Fruit fly (Drosophila melanogaster) whole organism, embryonic: Measurements from ENCODE around the gene Sf3a2.

ENCODE experiments used
- CG10321 ChIP-seq: fragments of 200-800 bp; sonication (Bioruptor generic); IDR thresholded peaks from 2 replicates; pipeline ENCODE4 v1.3.6; 2022; ENCODE audit warnings: missing biosample characterization, missing genetic modification characterization
- CG12219 ChIP-seq: fragments of 200-800 bp; sonication (Bioruptor generic); optimal IDR thresholded peaks from 3 replicates; lab custom pipeline; 2018; ENCODE audit warnings: missing biosample characterization, mild to moderate bottlenecking, missing genetic modification characterization
- CG12391 ChIP-seq: fragments of 200-800 bp; sonication (Bioruptor generic); optimal IDR thresholded peaks from 3 replicates; lab custom pipeline; 2018; ENCODE audit warnings: missing biosample characterization, mild to moderate bottlenecking, missing genetic modification characterization, moderate library complexity
- CG12659 ChIP-seq: fragments of 200-800 bp; sonication (Bioruptor generic); optimal IDR thresholded peaks from 3 replicates; lab custom pipeline; 2017; ENCODE audit warnings: mild to moderate bottlenecking, missing biosample characterization, missing genetic modification reagents, missing genetic modification characterization
- CG13775 ChIP-seq: fragments of 200-800 bp; sonication (Bioruptor generic); optimal IDR thresholded peaks from 3 replicates; lab custom pipeline; 2017; ENCODE audit warnings: missing biosample characterization, mild to moderate bottlenecking, missing genetic modification characterization
- CG14965 ChIP-seq: fragments of 200-800 bp; sonication (Bioruptor generic); optimal IDR thresholded peaks from 2 replicates; lab custom pipeline; 2016; ENCODE audit warnings: missing biosample characterization, missing genetic modification characterization, borderline replicate concordance
- CG15011 ChIP-seq: fragments of 200-800 bp; sonication (Bioruptor generic); optimal IDR thresholded peaks from 3 replicates; lab custom pipeline; 2018; ENCODE audit warnings: missing biosample characterization, mild to moderate bottlenecking, missing genetic modification characterization
- CG15269 ChIP-seq: fragments of 200-800 bp; sonication (Bioruptor generic); optimal IDR thresholded peaks from 2 replicates; lab custom pipeline; 2018; ENCODE audit warnings: missing biosample characterization, mild to moderate bottlenecking, missing genetic modification characterization, moderate library complexity
- CG15601 ChIP-seq: fragments of 200-800 bp; sonication (Bioruptor generic); optimal IDR thresholded peaks from 3 replicates; lab custom pipeline; 2019; ENCODE audit warnings: missing biosample characterization, mild to moderate bottlenecking, missing genetic modification characterization, moderate library complexity
- CG18011 ChIP-seq: fragments of 200-800 bp; sonication (Bioruptor generic); optimal IDR thresholded peaks from 2 replicates; lab custom pipeline; 2017; ENCODE audit warnings: missing biosample characterization, missing genetic modification characterization, mild to moderate bottlenecking, moderate library complexity, missing genotype
- CG2116 ChIP-seq: fragments of 200-800 bp; sonication (Bioruptor generic); optimal IDR thresholded peaks from 3 replicates; lab custom pipeline; 2018; ENCODE audit warnings: missing biosample characterization, mild to moderate bottlenecking, missing genetic modification characterization
- CG2678 ChIP-seq: fragments of 200-800 bp; sonication (Bioruptor generic); optimal IDR thresholded peaks from 3 replicates; lab custom pipeline; 2019; ENCODE audit warnings: missing biosample characterization, mild to moderate bottlenecking, missing genetic modification characterization, moderate library complexity
- CG32767 ChIP-seq: fragments of 200-800 bp; sonication (Bioruptor generic); IDR thresholded peaks from 2 replicates; pipeline ENCODE4 v1.3.6; 2022; ENCODE audit warnings: missing biosample characterization, missing genetic modification characterization
- CG3847 ChIP-seq: fragments of 200-800 bp; sonication (Bioruptor generic); IDR thresholded peaks from 2 replicates; pipeline ENCODE4 v1.3.6; 2022; ENCODE audit warnings: missing biosample characterization, missing genetic modification characterization
- CG4730 ChIP-seq: fragments of 200-800 bp; sonication (Bioruptor generic); IDR thresholded peaks from 2 replicates; pipeline ENCODE4 v1.3.6; 2022; ENCODE audit warnings: missing biosample characterization, missing genetic modification characterization
- CG6689 ChIP-seq: fragments of 200-800 bp; sonication (Bioruptor generic); IDR thresholded peaks from 2 replicates; pipeline ENCODE4 v1.3.6; 2022; ENCODE audit warnings: missing biosample characterization, missing genetic modification characterization
- CG7987 ChIP-seq: fragments of 200-800 bp; sonication (Bioruptor generic); optimal IDR thresholded peaks from 2 replicates; lab custom pipeline; 2018; ENCODE audit warnings: missing biosample characterization, mild to moderate bottlenecking, missing genetic modification characterization, moderate library complexity
- CkIIα-i1 ChIP-seq: fragments of 200-800 bp; sonication (Bioruptor generic); IDR thresholded peaks from 2 replicates; pipeline ENCODE4 v1.3.6; 2022; ENCODE audit warnings: missing biosample characterization, missing genetic modification characterization
- D ChIP-seq, 2 experiments: fragments of 200-800 bp in 1 of 2; fragments of >200 bp in 1 of 2; sonication (Bioruptor generic) in 1 of 2; optimal IDR thresholded peaks; 2 replicates in 1 of 2; 3 replicates in 1 of 2; lab custom pipeline; 2017; ENCODE audit warnings: mild to moderate bottlenecking in 1 of 2, missing biosample characterization in 1 of 2, missing genetic modification characterization in 1 of 2, missing genetic modification reagents in 1 of 2
- Dad ChIP-seq: fragments of 200-800 bp; sonication (Bioruptor generic); optimal IDR thresholded peaks from 3 replicates; lab custom pipeline; 2016; ENCODE audit warnings: missing biosample characterization, missing genetic modification characterization
- Deaf1 ChIP-seq: fragments of 200-800 bp; optimal IDR thresholded peaks from 3 replicates; lab custom pipeline; 2019; ENCODE audit warnings: missing biosample characterization, mild to moderate bottlenecking, missing genetic modification characterization, moderate library complexity
- Elba2 ChIP-seq: fragments of 200-800 bp; sonication (Bioruptor generic); optimal IDR thresholded peaks from 3 replicates; lab custom pipeline; 2016; ENCODE audit warnings: missing biosample characterization, missing genetic modification characterization
- Ets65A ChIP-seq: fragments of 200-800 bp; sonication (Bioruptor generic); peaks from one replicate; lab custom pipeline; 2016; ENCODE audit warnings: missing biosample characterization, missing genetic modification characterization
- Fer3 ChIP-seq: fragments of 200-800 bp; sonication (Bioruptor generic); optimal IDR thresholded peaks from 2 replicates; lab custom pipeline; 2018; ENCODE audit warnings: missing biosample characterization, mild to moderate bottlenecking, missing genetic modification characterization, moderate library complexity
- Hmx ChIP-seq: fragments of 200-800 bp; sonication (Bioruptor generic); optimal IDR thresholded peaks from 2 replicates; lab custom pipeline; 2016; ENCODE audit warnings: missing biosample characterization, missing genetic modification characterization
- Hsf ChIP-seq: fragments of 200-800 bp; sonication (Bioruptor generic); optimal IDR thresholded peaks from 3 replicates; lab custom pipeline; 2016; ENCODE audit warnings: missing biosample characterization, missing genetic modification characterization
- Six4 ChIP-seq: fragments of 200-800 bp; sonication (Bioruptor generic); optimal IDR thresholded peaks from 2 replicates; lab custom pipeline; 2016; ENCODE audit warnings: missing biosample characterization, missing genetic modification characterization
- Trl ChIP-seq, 3 experiments: fragments of >200 bp in 2 of 3; fragments of 200-800 bp in 1 of 3; sonication (Bioruptor generic) in 1 of 3; optimal IDR thresholded peaks; 2 replicates in 1 of 3; 3 replicates in 2 of 3; lab custom pipeline; 2016 to 2017; ENCODE audit warnings: missing biosample characterization in 1 of 3, missing genetic modification characterization in 1 of 3
- Usf ChIP-seq: fragments of 200-800 bp; sonication (Bioruptor generic); optimal IDR thresholded peaks from 2 replicates; lab custom pipeline; 2017; ENCODE audit warnings: missing genotype, missing biosample characterization, missing genetic modification characterization
- ac ChIP-seq: fragments of 200-800 bp; sonication (Bioruptor generic); optimal IDR thresholded peaks from 3 replicates; lab custom pipeline; 2017; ENCODE audit warnings: missing biosample characterization, mild to moderate bottlenecking, missing genetic modification characterization
- br ChIP-seq: fragments of >200 bp; optimal IDR thresholded peaks from 2 replicates; lab custom pipeline; 2017
- cas ChIP-seq: fragments of 200-800 bp; sonication (Bioruptor generic); IDR thresholded peaks from 2 replicates; pipeline ENCODE4 v1.3.6; 2022; ENCODE audit warnings: missing biosample characterization, missing genetic modification characterization
- croc ChIP-seq: fragments of 200-800 bp; sonication (Bioruptor generic); conservative IDR thresholded peaks from 3 replicates; pipeline ENCODE4 v1.3.6; 2022; ENCODE audit warnings: missing biosample characterization, missing genetic modification characterization
- dmrt99B ChIP-seq: fragments of 200-800 bp; sonication (Bioruptor generic); optimal IDR thresholded peaks from 2 replicates; lab custom pipeline; 2018; ENCODE audit warnings: missing biosample characterization, mild to moderate bottlenecking, missing genetic modification characterization, moderate library complexity
- dysf ChIP-seq: fragments of 200-800 bp; sonication (Bioruptor generic); IDR thresholded peaks from 3 replicates; pipeline ENCODE4 v1.3.6; 2022; ENCODE audit warnings: missing biosample characterization, missing genetic modification characterization
- esg ChIP-seq: fragments of 200-800 bp; sonication (Bioruptor generic); conservative IDR thresholded peaks from 2 replicates; pipeline ENCODE4 v1.3.6; 2022; ENCODE audit warnings: missing biosample characterization, missing genetic modification characterization
- eve ChIP-seq, 2 experiments: fragments of >200 bp; optimal IDR thresholded peaks; 2 replicates each; lab custom pipeline; 2017; ENCODE audit warnings: missing biosample characterization in 2 of 2, missing genetic modification characterization in 2 of 2
- ewg ChIP-seq: fragments of 200-800 bp; sonication (Bioruptor generic); optimal IDR thresholded peaks from 3 replicates; lab custom pipeline; 2017; ENCODE audit warnings: mild to moderate bottlenecking, missing biosample characterization, missing genetic modification reagents, missing genetic modification characterization
- hb ChIP-seq: fragments of 200-800 bp; sonication (Bioruptor generic); IDR thresholded peaks from 3 replicates; pipeline ENCODE4 v1.3.6; 2022; ENCODE audit warnings: missing biosample characterization, missing genetic modification characterization; ENCODE audit not compliant: partially characterized antibody
- luna ChIP-seq: fragments of 200-800 bp; sonication (Bioruptor generic); optimal IDR thresholded peaks from 2 replicates; lab custom pipeline; 2016; ENCODE audit warnings: missing biosample characterization, missing genetic modification characterization
- nerfin-1 ChIP-seq: fragments of 200-800 bp; sonication (Bioruptor generic); optimal IDR thresholded peaks from 3 replicates; lab custom pipeline; 2019; ENCODE audit warnings: missing biosample characterization, mild to moderate bottlenecking, missing genetic modification characterization, moderate library complexity
- pho ChIP-seq: fragments of 200-800 bp; sonication (Bioruptor generic); optimal IDR thresholded peaks from 2 replicates; lab custom pipeline; 2016; ENCODE audit warnings: missing biosample characterization, missing genetic modification characterization
- ranshi ChIP-seq: fragments of 200-800 bp; sonication (Bioruptor generic); IDR thresholded peaks from 2 replicates; pipeline ENCODE4 v1.3.6; 2022; ENCODE audit warnings: missing biosample characterization, missing genetic modification characterization
- sc ChIP-seq, 3 experiments: fragments of >200 bp in 2 of 3; fragments of 200-800 bp in 1 of 3; sonication (Bioruptor generic) in 1 of 3; optimal IDR thresholded peaks; 2 replicates in 2 of 3; 3 replicates in 1 of 3; lab custom pipeline; 2017; ENCODE audit warnings: mild to moderate bottlenecking in 1 of 3, missing biosample characterization in 1 of 3, missing genetic modification characterization in 1 of 3, missing genetic modification reagents in 1 of 3
- sim ChIP-seq: fragments of 200-800 bp; sonication (Bioruptor generic); IDR thresholded peaks from 2 replicates; pipeline ENCODE4 v1.3.6; 2022; ENCODE audit warnings: missing biosample characterization, missing genetic modification characterization
- toy ChIP-seq: fragments of 200-800 bp; sonication (Bioruptor generic); IDR thresholded peaks from 2 replicates; pipeline ENCODE4 v1.3.6; 2022; ENCODE audit warnings: missing biosample characterization, missing genetic modification characterization
- zfh1 ChIP-seq: fragments of 200-800 bp; sonication (Bioruptor generic); IDR thresholded peaks from 3 replicates; pipeline ENCODE4 v1.3.6; 2022; ENCODE audit warnings: missing biosample characterization, missing genetic modification characterization
- zfh2 ChIP-seq: fragments of 200-800 bp; sonication (Bioruptor generic); optimal IDR thresholded peaks from 2 replicates; lab custom pipeline; 2016; ENCODE audit warnings: missing biosample characterization, missing genetic modification characterization

Gene Sf3a2

DNA sequence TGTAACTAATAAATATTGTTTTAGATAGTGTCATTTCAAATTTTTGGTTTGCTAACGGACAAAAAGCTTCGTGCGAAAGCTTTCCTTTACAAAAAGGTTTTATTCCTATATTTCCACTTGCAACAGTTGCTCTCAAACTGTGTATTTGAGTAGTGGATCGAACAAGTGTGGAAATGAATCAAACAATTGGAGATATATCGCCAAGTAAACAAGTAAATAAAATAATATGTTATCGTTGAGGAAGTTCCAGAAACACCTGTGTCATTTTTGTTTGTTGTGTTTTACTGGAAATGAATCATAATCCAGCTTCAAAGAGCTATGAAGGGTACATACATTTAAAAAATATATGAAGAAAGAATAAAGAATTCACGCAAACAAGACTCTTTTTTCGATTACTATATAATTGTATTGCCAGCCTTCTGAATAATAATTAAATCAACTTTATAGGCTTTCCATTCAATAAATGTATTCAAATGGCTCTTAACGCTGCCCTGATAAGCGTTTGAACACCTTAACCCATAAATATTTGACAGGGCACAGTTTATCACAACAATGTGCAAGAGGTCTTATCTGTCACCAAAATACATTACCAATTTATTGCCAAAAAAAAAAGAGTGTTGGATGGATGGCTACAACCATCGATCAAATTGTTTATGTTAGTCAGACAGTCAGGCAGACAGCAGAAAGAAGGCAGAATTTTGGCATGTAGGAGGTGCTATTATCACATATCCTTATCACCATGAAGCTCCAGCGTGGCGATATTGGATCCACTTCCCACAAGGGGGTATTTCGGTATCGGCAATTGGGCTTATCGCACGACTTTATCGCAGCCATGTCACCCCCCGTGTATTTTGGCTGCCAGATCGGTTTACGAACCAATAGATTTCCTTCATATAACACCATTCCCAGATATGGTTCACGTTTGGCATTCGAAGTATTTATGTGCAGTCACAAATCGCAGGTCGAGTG, 22.0 kb upstream of the Sf3a2 start (continued):
- no peak for TF ChIP-seq Dad
- no peak for TF ChIP-seq ewg (GFP tag; lab: Kevin White, UChicago)
- no peak for TF ChIP-seq luna (GFP tag; lab: Kevin White, UChicago)
- TF ChIP-seq CkIIα-i1 (GFP tag; lab: Robert Waterston, UW): no peak
- no peak for TF ChIP-seq toy (GFP tag; lab: Robert Waterston, UW)
- TF ChIP-seq dmrt99B (tag; lab: Kevin White, UChicago): peak; percentile 13
- no peak for TF ChIP-seq dysf (GFP tag; lab: Robert Waterston, UW)
- TF ChIP-seq CG2116 (GFP tag; lab: Kevin White, UChicago): no peak
- no peak for TF ChIP-seq Trl (optimal IDR thresholded peaks at IDR 0.05; lab: Kevin White, UChicago)
- no peak for TF ChIP-seq Trl (GFP tag; optimal IDR thresholded peaks at IDR 0.05; lab: Kevin White, UChicago)
- TF ChIP-seq esg (GFP tag; lab: Robert Waterston, UW): no peak
- peak; percentile 12 for TF ChIP-seq CG2678 (tag; lab: Kevin White, UChicago)
- TF ChIP-seq br (lab: Kevin White, UChicago): no peak
- no peak for TF ChIP-seq ac
- no peak for TF ChIP-seq ranshi
- TF ChIP-seq sc (optimal IDR thresholded peaks at IDR 0.05; lab: Kevin White, UChicago): no peak
- no peak for TF ChIP-seq sc (GFP tag; optimal IDR thresholded peaks at IDR 0.05; lab: Kevin White, UChicago)
- TF ChIP-seq Elba2 (GFP tag; lab: Kevin White, UChicago): no peak
- TF ChIP-seq Usf (GFP tag; lab: Kevin White, UChicago): no peak
- TF ChIP-seq CG4730 (GFP tag; lab: Robert Waterston, UW): no peak
- TF ChIP-seq eve (GFP tag; optimal IDR thresholded peaks at IDR 0.05; lab: Kevin White, UChicago): peak in 1 of 2 experiments; percentile 68
- TF ChIP-seq CG12391 (tag; lab: Kevin White, UChicago): no peak
- TF ChIP-seq nerfin-1 (tag; lab: Kevin White, UChicago): peak; percentile 8
- TF ChIP-seq croc (GFP tag; lab: Robert Waterston, UW): no peak
- no peak for TF ChIP-seq Hsf (GFP tag; lab: Kevin White, UChicago)
- TF ChIP-seq CG15601 (tag; lab: Kevin White, UChicago): peak; percentile 47
- peak; percentile 3 for TF ChIP-seq CG12659 (GFP tag; lab: Kevin White, UChicago)
- TF ChIP-seq zfh1 (GFP tag; lab: Robert Waterston, UW): no peak
- no peak for TF ChIP-seq CG32767
- TF ChIP-seq CG18011 (GFP tag; lab: Kevin White, UChicago): no peak
- no peak for TF ChIP-seq sim (GFP tag; lab: Robert Waterston, UW)
- TF ChIP-seq CG7987 (GFP tag; lab: Kevin White, UChicago): no peak
- TF ChIP-seq CG3847 (GFP tag; lab: Robert Waterston, UW): no peak
- TF ChIP-seq Six4 (GFP tag; lab: Kevin White, UChicago): no peak
- no peak for TF ChIP-seq CG12219 (GFP tag; lab: Kevin White, UChicago)
- no peak for TF ChIP-seq pho
- TF ChIP-seq hb: no peak
- no peak for TF ChIP-seq CG15011
- TF ChIP-seq zfh2 (GFP tag; lab: Kevin White, UChicago): no peak
- no peak for TF ChIP-seq Hmx (GFP tag; lab: Kevin White, UChicago)
- TF ChIP-seq D (optimal IDR thresholded peaks at IDR 0.05; lab: Kevin White, UChicago): no peak
- TF ChIP-seq D (GFP tag; optimal IDR thresholded peaks at IDR 0.05; lab: Kevin White, UChicago): no peak
- no peak for TF ChIP-seq CG10321 (GFP tag; lab: Robert Waterston, UW)
- TF ChIP-seq Ets65A (GFP tag; lab: Kevin White, UChicago): peak; percentile 86
- TF ChIP-seq Deaf1 (tag; lab: Kevin White, UChicago): no peak
- TF ChIP-seq CG13775: no peak
- no peak for TF ChIP-seq CG6689 (GFP tag; lab: Robert Waterston, UW)
- TF ChIP-seq CG14965 (GFP tag; lab: Kevin White, UChicago): no peak
- TF ChIP-seq cas (GFP tag; lab: Robert Waterston, UW): no peak
- no peak for TF ChIP-seq CG15269 (tag; lab: Kevin White, UChicago)
- no peak for TF ChIP-seq Fer3
